Worm (Caenorhabditis elegans) whole organism, L3 larva: ENCODE results near the gene sma-3.
A peak's percentile ranks its signal among the peaks of the same experiment; 100 is the strongest.

Source experiments
- ceh-82 ChIP-seq: fragments of 150-350 bp; optimal IDR thresholded peaks from 2 replicates; lab custom pipeline; 2014; ENCODE audit warnings: missing biosample characterization, missing genetic modification characterization
- elt-1 ChIP-seq: fragments of 150-350 bp; optimal IDR thresholded peaks from 2 replicates; lab custom pipeline; 2014; ENCODE audit warnings: missing biosample characterization, missing genetic modification characterization
- nhr-23 ChIP-seq: fragments of 150-350 bp; optimal IDR thresholded peaks from 2 replicates; lab custom pipeline; 2014; ENCODE audit warnings: missing biosample characterization, missing genetic modification reagents, missing genetic modification characterization
- nhr-28 ChIP-seq: fragments of 150-350 bp; optimal IDR thresholded peaks from 2 replicates; lab custom pipeline; 2014; ENCODE audit warnings: missing biosample characterization, missing genetic modification characterization

DNA sequence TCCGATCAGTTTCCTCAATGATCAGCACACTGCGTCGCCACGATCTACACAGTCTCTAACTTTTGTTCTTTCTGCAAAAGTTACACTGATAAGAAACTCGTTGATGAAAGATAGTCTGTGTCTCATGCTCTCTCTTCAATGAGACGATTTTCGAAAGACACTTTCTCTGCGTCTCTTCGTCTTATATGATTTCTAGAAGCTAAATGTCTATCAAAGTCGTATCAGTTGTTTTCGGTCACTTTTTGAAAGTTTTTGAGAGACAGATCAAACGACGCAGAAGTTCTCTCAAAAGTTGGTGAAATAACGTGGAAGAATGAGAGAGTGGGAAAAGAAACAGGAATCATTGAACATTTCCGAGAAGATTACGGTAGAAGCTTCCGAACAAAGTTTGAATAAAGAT, 31.4 kb upstream of the sma-3 start:
- no peak for TF ChIP-seq elt-1 (tag; lab: Kevin White, UChicago)
- TF ChIP-seq nhr-23 (tag; lab: Kevin White, UChicago) = peak; percentile 84
- no peak for TF ChIP-seq ceh-82 (tag; lab: Kevin White, UChicago)
- no peak for TF ChIP-seq nhr-28
